Worm (Caenorhabditis elegans): ENCODE results near the gene gei-1.

The gei-1 gene

DNA sequence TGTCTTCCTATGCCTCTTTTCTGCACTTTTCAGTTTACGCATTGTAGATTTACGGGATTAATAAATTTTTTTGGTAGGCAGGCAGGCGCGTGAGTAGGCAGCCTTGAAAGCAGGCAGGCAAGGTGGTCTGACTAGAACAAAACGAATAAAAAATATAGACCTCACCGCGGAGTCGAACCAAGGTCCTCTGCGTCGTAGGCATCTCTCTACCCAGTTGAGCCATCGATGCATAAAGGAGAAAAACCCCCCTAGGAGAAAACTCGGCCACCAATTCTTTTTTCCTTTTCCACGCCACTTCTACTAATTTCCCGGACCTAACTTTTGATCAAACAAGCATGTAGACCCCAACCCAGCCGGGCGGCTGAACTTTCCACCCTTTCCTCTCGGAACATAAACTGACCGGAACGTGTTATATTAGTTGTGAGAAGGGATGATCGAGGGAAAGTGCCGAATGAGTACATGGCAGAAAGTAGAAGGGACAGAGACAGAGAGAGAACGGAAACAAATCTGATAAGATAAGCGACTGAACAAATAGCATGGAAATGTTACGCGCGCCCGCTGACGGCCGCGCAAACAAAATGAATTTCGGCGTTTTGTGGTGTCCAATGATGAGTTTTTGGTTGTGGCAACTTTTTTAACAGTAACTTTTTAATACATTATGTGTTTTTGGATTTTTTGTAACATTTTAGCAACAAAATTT is 5.2 kb upstream of the gei-1 start (continued):
- no peak for TF ChIP-seq snpc-4 (tag; optimal IDR thresholded peaks at IDR 0.05)
- TF ChIP-seq skn-1 (tag; optimal IDR thresholded peaks at IDR 0.05): no peak
- TF ChIP-seq php-3 (GFP tag; IDR thresholded peaks at IDR 0.05): no peak
- TF ChIP-seq ama-1 (optimal IDR thresholded peaks at IDR 0.05): no peak
- no peak for TF ChIP-seq snpc-1.2 (GFP tag; IDR thresholded peaks at IDR 0.05)

DNA sequence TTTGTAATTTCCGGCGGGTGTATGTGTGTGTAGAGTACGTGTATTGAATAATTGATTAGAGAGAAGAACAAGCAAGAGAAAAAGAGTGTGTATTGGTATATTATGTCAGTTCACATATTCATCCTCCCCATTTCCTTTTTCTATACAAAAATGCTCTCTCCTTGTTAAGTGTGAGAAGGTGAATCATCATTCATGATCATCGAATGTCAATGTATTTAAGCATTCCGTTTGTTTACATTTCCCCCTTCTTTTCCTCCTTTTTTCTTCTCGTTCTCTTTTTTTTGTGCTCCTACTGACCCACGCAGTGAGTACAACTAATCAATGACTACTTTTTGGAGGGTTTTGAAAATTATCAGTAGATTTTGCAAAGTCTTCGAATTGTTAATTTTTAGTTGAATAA is 1.2 kb upstream of the gei-1 start:
- TF ChIP-seq aha-1 (tag) (peak; percentile 89), mes-2 (tag; optimal IDR thresholded peaks at IDR 0.05; ENCODE audit: poor library complexity, severe bottlenecking) (peak; percentile 31), nhr-6 (tag; optimal IDR thresholded peaks at IDR 0.05) (peak; percentile 28), lin-29 (GFP tag; IDR thresholded peaks at IDR 0.05) (no peak), unc-39 (tag; optimal IDR thresholded peaks at IDR 0.05) (no peak), T20F7.1 (GFP tag; optimal IDR thresholded peaks at IDR 0.05) (no peak), nhr-11 (tag; optimal IDR thresholded peaks at IDR 0.05) (no peak), daf-16 (GFP tag; optimal IDR thresholded peaks at IDR 0.05) (no peak), daf-16 (tag; optimal IDR thresholded peaks at IDR 0.05) (peak; percentile 41), Y105C5A.15 (GFP tag; IDR thresholded peaks at IDR 0.05) (no peak), pqm-1 (tag; optimal IDR thresholded peaks at IDR 0.05) (peak; percentile 79), mep-1 (tag; optimal IDR thresholded peaks at IDR 0.05) (peak; percentile 18), pha-4 (GFP tag; IDR thresholded peaks at IDR 0.05) (no peak), pha-4 (tag; optimal IDR thresholded peaks at IDR 0.05) (peak; percentile 94)

DNA sequence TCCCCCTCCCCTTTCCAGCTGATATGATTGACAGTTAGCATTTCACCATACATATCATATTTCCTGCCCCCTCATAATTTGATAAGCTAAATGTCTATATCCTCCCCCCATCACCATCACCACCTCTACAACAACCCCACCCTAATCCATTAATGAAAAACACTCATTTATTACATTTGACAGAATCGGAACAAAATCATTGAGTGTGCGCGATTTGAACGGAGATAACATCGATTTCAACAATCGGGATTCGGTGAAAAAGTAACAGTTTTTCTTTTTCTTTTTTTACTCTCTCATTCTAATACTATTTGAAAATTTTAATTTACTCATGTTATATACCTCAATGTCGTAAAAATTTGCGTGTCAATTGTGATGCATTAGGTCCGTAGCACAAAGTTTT is 1.2 kb downstream of the gei-1 start:
- TF ChIP-seq ztf-11 (tag; optimal IDR thresholded peaks at IDR 0.05): no peak
- TF ChIP-seq dmd-6 (GFP tag; IDR thresholded peaks at IDR 0.05): no peak
- TF ChIP-seq mxl-3 (GFP tag; optimal IDR thresholded peaks at IDR 0.05): no peak
- TF ChIP-seq sdz-12 (GFP tag; optimal IDR thresholded peaks at IDR 0.05): no peak
- TF ChIP-seq F37D6.2 (tag; optimal IDR thresholded peaks at IDR 0.05): no peak
- no peak for TF ChIP-seq fos-1 (tag; optimal IDR thresholded peaks at IDR 0.05)
- no peak for TF ChIP-seq nhr-237 (tag; optimal IDR thresholded peaks at IDR 0.05)
- TF ChIP-seq nhr-11 (tag; optimal IDR thresholded peaks at IDR 0.05): no peak
- TF ChIP-seq mep-1 (tag; optimal IDR thresholded peaks at IDR 0.05): no peak
- no peak for TF ChIP-seq aha-1 (tag)
- TF ChIP-seq ZK337.2 (GFP tag; IDR thresholded peaks at IDR 0.05): no peak
- no peak for TF ChIP-seq Y48G9A.11 (GFP tag; IDR thresholded peaks at IDR 0.05)
- no peak for TF ChIP-seq lin-39 (tag; optimal IDR thresholded peaks at IDR 0.05)
- no peak for TF ChIP-seq skn-1 (tag; optimal IDR thresholded peaks at IDR 0.05)
- TF ChIP-seq zip-2 (tag; optimal IDR thresholded peaks at IDR 0.05): no peak
- no peak for TF ChIP-seq mdt-29 (GFP tag; IDR thresholded peaks at IDR 0.05)
- TF ChIP-seq unc-62 (GFP tag; optimal IDR thresholded peaks at IDR 0.05 in 1 of 2): no peak
- TF ChIP-seq unc-62 (tag; optimal IDR thresholded peaks at IDR 0.05): no peak
- no peak for TF ChIP-seq lir-3 (tag; optimal IDR thresholded peaks at IDR 0.05)
- no peak for TF ChIP-seq daf-8 (GFP tag; IDR thresholded peaks at IDR 0.05)

DNA sequence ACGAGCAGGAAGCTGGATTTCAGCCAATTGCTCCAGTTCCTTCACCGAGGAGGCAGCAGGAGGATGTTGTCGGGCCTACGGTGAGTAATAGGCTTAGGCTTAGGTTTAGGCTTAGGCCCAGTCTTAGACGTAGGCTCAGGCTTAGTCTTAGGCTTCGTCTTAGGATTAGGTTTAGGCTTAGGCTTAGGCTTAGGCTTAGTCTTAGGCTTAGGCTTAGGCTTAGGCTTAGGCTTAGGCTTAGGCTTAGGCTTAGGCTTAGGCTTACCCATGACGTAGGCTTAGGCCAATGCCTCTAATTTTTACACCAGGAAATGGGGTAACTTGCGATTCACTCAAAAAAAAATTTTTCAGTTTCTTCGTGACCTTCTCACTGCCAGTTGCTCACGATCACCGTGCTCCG is 2.0 kb downstream of the gei-1 start:
- TF ChIP-seq duxl-1 (tag; optimal IDR thresholded peaks at IDR 0.05; ENCODE audit: poor library complexity) (no peak), daf-12 (tag; optimal IDR thresholded peaks at IDR 0.05) (no peak), mes-2 (tag; optimal IDR thresholded peaks at IDR 0.05; ENCODE audit: poor library complexity, severe bottlenecking) (no peak), madf-9 (GFP tag; conservative IDR thresholded peaks at IDR 0.05) (no peak), sdz-12 (GFP tag; optimal IDR thresholded peaks at IDR 0.05) (no peak), ceh-20 (GFP tag; IDR thresholded peaks at IDR 0.05) (no peak), mdt-29 (GFP tag; IDR thresholded peaks at IDR 0.05) (no peak), unc-130 (GFP tag; optimal IDR thresholded peaks at IDR 0.05) (no peak), egl-27 (tag; optimal IDR thresholded peaks at IDR 0.05) (no peak), lsy-2 (tag; optimal IDR thresholded peaks at IDR 0.05) (no peak), dmd-9 (GFP tag; IDR thresholded peaks at IDR 0.05) (no peak), daf-8 (GFP tag; IDR thresholded peaks at IDR 0.05) (no peak)

All from whole organism, L4 larva.